Fruit fly (Drosophila melanogaster) whole organism, embryonic: ENCODE results near the gene Alg2.

ENCODE experiments used
- ATbp ChIP-seq: fragments of 200-800 bp; sonication (Bioruptor generic); optimal IDR thresholded peaks from 2 replicates; lab custom pipeline; 2017; ENCODE audit warnings: missing biosample characterization, mild to moderate bottlenecking, missing genetic modification characterization, missing genetic modification reagents
- Adf1 ChIP-seq: fragments of 200-800 bp; sonication (Bioruptor generic); IDR thresholded peaks from 2 replicates; pipeline ENCODE4 v1.3.6; 2022; ENCODE audit warnings: missing biosample characterization, missing genetic modification characterization
- CG13424 ChIP-seq: fragments of 200-800 bp; sonication (Bioruptor generic); optimal IDR thresholded peaks from 2 replicates; lab custom pipeline; 2019; ENCODE audit warnings: missing biosample characterization, mild to moderate bottlenecking, missing genetic modification characterization, moderate library complexity
- CG13624 ChIP-seq: fragments of 200-800 bp; sonication (Bioruptor generic); optimal IDR thresholded peaks from 2 replicates; lab custom pipeline; 2016; ENCODE audit warnings: missing biosample characterization, missing genetic modification characterization
- CG16779 ChIP-seq: fragments of 200-800 bp; sonication (Bioruptor generic); IDR thresholded peaks from 2 replicates; pipeline ENCODE4 v1.3.6; 2022; ENCODE audit warnings: missing biosample characterization, missing genetic modification characterization
- CG17385 ChIP-seq: fragments of 200-800 bp; sonication (Bioruptor generic); optimal IDR thresholded peaks from 3 replicates; lab custom pipeline; 2018; ENCODE audit warnings: missing biosample characterization, mild to moderate bottlenecking, missing genetic modification characterization
- CG2120 ChIP-seq: fragments of 200-800 bp; sonication (Bioruptor generic); optimal IDR thresholded peaks from 3 replicates; lab custom pipeline; 2016; ENCODE audit warnings: missing biosample characterization, missing genetic modification characterization
- CG2889 ChIP-seq: fragments of 200-800 bp; sonication (Bioruptor generic); IDR thresholded peaks from 3 replicates; pipeline ENCODE4 v1.3.6; 2022; ENCODE audit warnings: missing biosample characterization, missing genetic modification characterization
- CG32767 ChIP-seq: fragments of 200-800 bp; sonication (Bioruptor generic); IDR thresholded peaks from 2 replicates; pipeline ENCODE4 v1.3.6; 2022; ENCODE audit warnings: missing biosample characterization, missing genetic modification characterization
- CG3281 ChIP-seq: fragments of 200-800 bp; sonication (Bioruptor generic); optimal IDR thresholded peaks from 3 replicates; lab custom pipeline; 2017; ENCODE audit warnings: missing biosample characterization, mild to moderate bottlenecking, missing genetic modification characterization
- CG5953 ChIP-seq: fragments of 200-800 bp; sonication (Bioruptor generic); IDR thresholded peaks from 2 replicates; pipeline ENCODE4 v1.3.6; 2022; ENCODE audit warnings: missing biosample characterization, missing genetic modification characterization
- CG6654 ChIP-seq: fragments of 200-800 bp; sonication (Bioruptor generic); optimal IDR thresholded peaks from 2 replicates; lab custom pipeline; 2017; ENCODE audit warnings: missing biosample characterization, mild to moderate bottlenecking, missing genetic modification characterization
- CG6813 ChIP-seq: fragments of 200-800 bp; sonication (Bioruptor generic); optimal IDR thresholded peaks from 2 replicates; lab custom pipeline; 2017; ENCODE audit warnings: missing biosample characterization, missing genetic modification characterization, mild to moderate bottlenecking, moderate library complexity, missing genetic modification reagents
- CG7745 ChIP-seq: fragments of 200-800 bp; sonication (Bioruptor generic); optimal IDR thresholded peaks from 2 replicates; lab custom pipeline; 2018; ENCODE audit warnings: missing biosample characterization, mild to moderate bottlenecking, missing genetic modification characterization, moderate library complexity
- Chrac-16 ChIP-seq: fragments of 200-800 bp; sonication (Bioruptor generic); optimal IDR thresholded peaks from 3 replicates; lab custom pipeline; 2016; ENCODE audit warnings: missing biosample characterization, missing genetic modification characterization
- GATAe ChIP-seq: fragments of 200-800 bp; sonication (Bioruptor generic); conservative IDR thresholded peaks from 2 replicates; pipeline ENCODE4 v1.3.6; 2022; ENCODE audit warnings: missing biosample characterization, missing genetic modification characterization
- HLH3B ChIP-seq: fragments of 200-800 bp; sonication (Bioruptor generic); IDR thresholded peaks from 2 replicates; pipeline ENCODE4 v1.3.6; 2022; ENCODE audit warnings: missing biosample characterization, missing genetic modification characterization
- Lhr ChIP-seq: fragments of 200-800 bp; sonication (Bioruptor generic); optimal IDR thresholded peaks from 3 replicates; lab custom pipeline; 2017; ENCODE audit warnings: mild to moderate bottlenecking, missing biosample characterization, missing genetic modification reagents, missing genetic modification characterization
- Mrtf ChIP-seq: fragments of 200-800 bp; sonication (Bioruptor generic); IDR thresholded peaks from 3 replicates; pipeline ENCODE4 v1.3.6; 2022; ENCODE audit warnings: missing biosample characterization, missing genetic modification characterization
- Neu2 ChIP-seq: fragments of 200-800 bp; sonication (Bioruptor generic); optimal IDR thresholded peaks from 3 replicates; lab custom pipeline; 2016; ENCODE audit warnings: missing biosample characterization, missing genetic modification characterization, borderline replicate concordance
- NfI ChIP-seq: fragments of 200-800 bp; sonication (Bioruptor generic); optimal IDR thresholded peaks from 3 replicates; lab custom pipeline; 2018; ENCODE audit warnings: missing biosample characterization, mild to moderate bottlenecking, missing genetic modification characterization, moderate library complexity
- Poxn ChIP-seq: fragments of 200-800 bp; sonication (Bioruptor generic); IDR thresholded peaks from 2 replicates; pipeline ENCODE4 v1.3.6; 2022; ENCODE audit warnings: missing biosample characterization, missing genetic modification characterization
- Ptx1 ChIP-seq: fragments of 200-800 bp; sonication (Bioruptor generic); IDR thresholded peaks from 2 replicates; pipeline ENCODE4 v1.3.6; 2022; ENCODE audit warnings: missing biosample characterization, missing genetic modification characterization
- Ravus ChIP-seq: fragments of 200-800 bp; sonication (Bioruptor generic); IDR thresholded peaks from 2 replicates; pipeline ENCODE4 v1.3.6; 2022; ENCODE audit warnings: missing biosample characterization, missing genetic modification characterization
- Rx ChIP-seq: fragments of 200-800 bp; sonication (Bioruptor generic); IDR thresholded peaks from 2 replicates; pipeline ENCODE4 v1.3.6; 2022; ENCODE audit warnings: missing biosample characterization, missing genetic modification characterization
- Side ChIP-seq: fragments of 200-800 bp; sonication (Bioruptor generic); optimal IDR thresholded peaks from 2 replicates; lab custom pipeline; 2016; ENCODE audit warnings: missing biosample characterization, missing genetic modification characterization
- Taf1 ChIP-seq: fragments of 200-800 bp; sonication (Bioruptor generic); IDR thresholded peaks from 2 replicates; pipeline ENCODE4 v1.3.6; 2022; ENCODE audit warnings: missing biosample characterization, missing genetic modification characterization
- amos ChIP-seq: fragments of 200-800 bp; sonication (Bioruptor generic); IDR thresholded peaks from 2 replicates; pipeline ENCODE4 v1.3.6; 2022; ENCODE audit warnings: missing biosample characterization, missing genetic modification characterization; ENCODE audit not compliant: partially characterized antibody
- ase ChIP-seq: fragments of 200-800 bp; sonication (Bioruptor generic); IDR thresholded peaks from 3 replicates; pipeline ENCODE4 v1.3.6; 2022; ENCODE audit warnings: missing biosample characterization, missing genetic modification characterization
- ash1 ChIP-seq: fragments of 200-800 bp; sonication (Bioruptor generic); optimal IDR thresholded peaks from 2 replicates; lab custom pipeline; 2018; ENCODE audit warnings: missing biosample characterization, mild to moderate bottlenecking, missing genetic modification characterization
- chinmo ChIP-seq: fragments of 200-800 bp; sonication (Bioruptor generic); IDR thresholded peaks from 4 replicates; pipeline ENCODE4 v1.3.6; 2022; ENCODE audit warnings: missing biosample characterization, missing genetic modification characterization; ENCODE audit not compliant: partially characterized antibody
- crc ChIP-seq: fragments of 200-800 bp; sonication (Bioruptor generic); optimal IDR thresholded peaks from 2 replicates; lab custom pipeline; 2016; ENCODE audit warnings: missing biosample characterization, missing genetic modification characterization
- crp ChIP-seq, 2 experiments: fragments of 200-800 bp; sonication (Bioruptor generic); optimal IDR thresholded peaks; 2 replicates in 1 of 2; 3 replicates in 1 of 2; lab custom pipeline; 2017; ENCODE audit warnings: missing biosample characterization in 2 of 2, missing genetic modification characterization in 2 of 2, mild to moderate bottlenecking in 1 of 2, moderate library complexity in 1 of 2
- dpn ChIP-seq, 2 experiments: fragments of 200-800 bp; sonication (Bioruptor generic); optimal IDR thresholded peaks; 3 replicates each; lab custom pipeline; 2016; ENCODE audit warnings: missing biosample characterization in 2 of 2, missing genetic modification characterization in 2 of 2
- gce ChIP-seq: fragments of 200-800 bp; sonication (Bioruptor generic); IDR thresholded peaks from 3 replicates; pipeline ENCODE4 v1.3.6; 2022; ENCODE audit warnings: missing biosample characterization, missing genetic modification characterization
- hkb ChIP-seq, 2 experiments: fragments of 200-800 bp in 1 of 2; fragments of >200 bp in 1 of 2; sonication (Bioruptor generic) in 1 of 2; IDR thresholded peaks in 1 of 2; optimal IDR thresholded peaks in 1 of 2; 2 replicates each; pipeline versions ENCODE4 v1.3.6 to Lab custom; 2017 to 2022; ENCODE audit warnings: missing biosample characterization in 1 of 2, missing genetic modification characterization in 1 of 2
- jumu ChIP-seq: fragments of 200-800 bp; sonication (Bioruptor generic); optimal IDR thresholded peaks from 3 replicates; lab custom pipeline; 2016; ENCODE audit warnings: missing biosample characterization, missing genetic modification characterization
- maf-S ChIP-seq: fragments of 200-800 bp; sonication (Bioruptor generic); optimal IDR thresholded peaks from 2 replicates; lab custom pipeline; 2016; ENCODE audit warnings: missing biosample characterization, missing genetic modification characterization
- nerfin-2 ChIP-seq: fragments of 200-800 bp; sonication (Bioruptor generic); IDR thresholded peaks from 2 replicates; pipeline ENCODE4 v1.3.6; 2022; ENCODE audit warnings: missing biosample characterization, missing genetic modification characterization; ENCODE audit not compliant: partially characterized antibody
- nmo ChIP-seq: fragments of 200-800 bp; sonication (Bioruptor generic); optimal IDR thresholded peaks from 2 replicates; lab custom pipeline; 2018; ENCODE audit warnings: missing biosample characterization, mild to moderate bottlenecking, missing genetic modification characterization, moderate library complexity
- pum ChIP-seq: fragments of 200-800 bp; sonication (Bioruptor generic); optimal IDR thresholded peaks from 2 replicates; lab custom pipeline; 2016; ENCODE audit warnings: missing biosample characterization, missing genetic modification characterization
- repo ChIP-seq: fragments of 200-800 bp; sonication (Bioruptor generic); optimal IDR thresholded peaks from 2 replicates; lab custom pipeline; 2016; ENCODE audit warnings: missing biosample characterization, missing genetic modification characterization
- rib ChIP-seq: fragments of 200-800 bp; sonication (Bioruptor generic); IDR thresholded peaks from 2 replicates; pipeline ENCODE4 v1.3.6; 2022; ENCODE audit warnings: missing biosample characterization, missing genetic modification characterization
- seq ChIP-seq: fragments of 200-800 bp; sonication (Bioruptor generic); IDR thresholded peaks from 2 replicates; pipeline ENCODE4 v1.3.6; 2022; ENCODE audit warnings: missing biosample characterization, missing genetic modification characterization
- shn ChIP-seq: fragments of 200-800 bp; sonication (Bioruptor generic); optimal IDR thresholded peaks from 3 replicates; lab custom pipeline; 2016; ENCODE audit warnings: missing biosample characterization, missing genetic modification characterization
- sima ChIP-seq: fragments of 200-800 bp; sonication (Bioruptor generic); optimal IDR thresholded peaks from 2 replicates; lab custom pipeline; 2016; ENCODE audit warnings: missing biosample characterization, missing genetic modification characterization
- tgo ChIP-seq: fragments of 200-800 bp; sonication (Bioruptor generic); IDR thresholded peaks from 3 replicates; pipeline ENCODE4 v1.3.6; 2022; ENCODE audit warnings: missing biosample characterization, missing genetic modification characterization
- tna ChIP-seq: fragments of 200-800 bp; sonication (Bioruptor generic); IDR thresholded peaks from 2 replicates; pipeline ENCODE4 v1.3.6; 2022; ENCODE audit warnings: missing biosample characterization, missing genetic modification characterization; ENCODE audit not compliant: partially characterized antibody
- vnd ChIP-seq: fragments of 200-800 bp; sonication (Bioruptor generic); IDR thresholded peaks from 3 replicates; pipeline ENCODE4 v1.3.6; 2022; ENCODE audit warnings: missing biosample characterization, missing genetic modification characterization; ENCODE audit not compliant: partially characterized antibody
- vvl ChIP-seq: fragments of 200-800 bp; sonication (Bioruptor generic); IDR thresholded peaks from 2 replicates; pipeline ENCODE4 v1.3.6; 2022; ENCODE audit warnings: missing biosample characterization, missing genetic modification characterization

Gene Alg2

dm6 chr3L:3096073-3096725 lies 47.4 kb upstream of the Alg2 start (continued):
- TF ChIP-seq nmo (GFP tag; lab: Kevin White, UChicago) = no peak
- TF ChIP-seq Poxn = no peak
- TF ChIP-seq Adf1 = no peak
- TF ChIP-seq CG32767 = no peak
- TF ChIP-seq jumu (GFP tag; lab: Kevin White, UChicago) = no peak
- no peak for TF ChIP-seq CG6654 (GFP tag; lab: Kevin White, UChicago)
- no peak for TF ChIP-seq CG5953 (GFP tag; lab: Robert Waterston, UW)
- TF ChIP-seq GATAe (GFP tag; lab: Robert Waterston, UW) = no peak
- TF ChIP-seq Mrtf (GFP tag; lab: Robert Waterston, UW) = no peak
- no peak for TF ChIP-seq crp (GFP tag; optimal IDR thresholded peaks at IDR 0.05; lab: Kevin White, UChicago)
- no peak for TF ChIP-seq seq (GFP tag; lab: Robert Waterston, UW)
- no peak for TF ChIP-seq maf-S (GFP tag; lab: Kevin White, UChicago)
- TF ChIP-seq dpn (GFP tag; optimal IDR thresholded peaks at IDR 0.05; lab: Kevin White, UChicago) = no peak
- TF ChIP-seq tna (GFP tag; lab: Robert Waterston, UW) = peak; percentile 79
- no peak for TF ChIP-seq Side (GFP tag; lab: Kevin White, UChicago)
- peak; percentile 36 for TF ChIP-seq CG13424 (tag; lab: Kevin White, UChicago)
- peak; percentile 54; the same call in 2 of the 4 replicates for TF ChIP-seq chinmo (GFP tag; lab: Robert Waterston, UW)
- TF ChIP-seq CG6813 (GFP tag; lab: Kevin White, UChicago) = no peak
- no peak for TF ChIP-seq repo
- TF ChIP-seq ase (GFP tag; lab: Robert Waterston, UW) = no peak
- TF ChIP-seq vnd (GFP tag; lab: Robert Waterston, UW) = peak; percentile 76
- no peak for TF ChIP-seq CG13624 (GFP tag; lab: Kevin White, UChicago)
- no peak for TF ChIP-seq ash1
- TF ChIP-seq hkb (optimal IDR thresholded peaks at IDR 0.05; lab: Kevin White, UChicago) = no peak
- TF ChIP-seq hkb (GFP tag; IDR thresholded peaks at IDR 0.05; lab: Robert Waterston, UW) = peak; percentile 62; the same call in 1 of the 2 replicates
- no peak for TF ChIP-seq Neu2
- TF ChIP-seq CG16779 (GFP tag; lab: Robert Waterston, UW) = no peak
- no peak for TF ChIP-seq Lhr (GFP tag; lab: Kevin White, UChicago)
- no peak for TF ChIP-seq Rx (GFP tag; lab: Robert Waterston, UW)
- no peak for TF ChIP-seq tgo (GFP tag; lab: Robert Waterston, UW)
- TF ChIP-seq HLH3B (GFP tag; lab: Robert Waterston, UW) = no peak
- 0 out of 2 replicates have a peak, but pooled peaks have one; percentile 17 for TF ChIP-seq Ptx1 (GFP tag; lab: Robert Waterston, UW)
- peak; percentile 5 for TF ChIP-seq NfI (GFP tag; lab: Kevin White, UChicago)
- no peak for TF ChIP-seq Taf1 (GFP tag; lab: Robert Waterston, UW)
- no peak for TF ChIP-seq ATbp (GFP tag; lab: Kevin White, UChicago)
- no peak for TF ChIP-seq rib (GFP tag; lab: Robert Waterston, UW)
- peak; percentile 81 for TF ChIP-seq amos (GFP tag; lab: Robert Waterston, UW)
- TF ChIP-seq gce (GFP tag; lab: Robert Waterston, UW) = no peak; the same call in 2 of the 3 replicates
- TF ChIP-seq pum (GFP tag; lab: Kevin White, UChicago) = no peak
- no peak for TF ChIP-seq Ravus (GFP tag; lab: Robert Waterston, UW)
- peak; percentile 27 for TF ChIP-seq CG3281 (GFP tag; lab: Kevin White, UChicago)
- no peak for TF ChIP-seq crc (GFP tag; lab: Kevin White, UChicago)
- TF ChIP-seq CG17385 (GFP tag; lab: Kevin White, UChicago) = no peak
- peak; percentile 45; the same call in 1 of the 3 replicates for TF ChIP-seq CG2889
- peak; percentile 53 for TF ChIP-seq CG2120 (GFP tag; lab: Kevin White, UChicago)
- no peak for TF ChIP-seq sima (GFP tag; lab: Kevin White, UChicago)
- TF ChIP-seq nerfin-2 (GFP tag; lab: Robert Waterston, UW) = peak; percentile 92
- peak; percentile 24; the same call in 1 of the 2 replicates for TF ChIP-seq vvl (GFP tag; lab: Robert Waterston, UW)
- TF ChIP-seq Chrac-16 (GFP tag; lab: Kevin White, UChicago) = no peak
- no peak for TF ChIP-seq shn (GFP tag; lab: Kevin White, UChicago)
- TF ChIP-seq CG7745 (tag; lab: Kevin White, UChicago) = no peak
